Worm (Caenorhabditis elegans): ENCODE results near the gene F55C12.6.

The F55C12.6 gene

ce11 chrII:5844694-5845129 lies 31.2 kb downstream of the F55C12.6 start:
- TF ChIP-seq F22D6.2 (tag; optimal IDR thresholded peaks at IDR 0.05) (peak; percentile 95), cebp-1 (GFP tag; IDR thresholded peaks at IDR 0.05) (peak; percentile 91), cebp-1 (tag; optimal IDR thresholded peaks at IDR 0.05) (peak; percentile 98), chd-7 (tag; optimal IDR thresholded peaks at IDR 0.05) (peak; percentile 100), snpc-4 (GFP tag; optimal IDR thresholded peaks at IDR 0.05) (peak; percentile 100), snpc-4 (tag; optimal IDR thresholded peaks at IDR 0.05) (peak; percentile 100), attf-5 (GFP tag; optimal IDR thresholded peaks at IDR 0.05) (peak; percentile 95), rcor-1 (GFP tag; IDR thresholded peaks at IDR 0.05) (peak; percentile 99), nhr-80 (tag; optimal IDR thresholded peaks at IDR 0.05) (peak; percentile 81), ceh-79 (tag; optimal IDR thresholded peaks at IDR 0.05) (peak; percentile 97), F57C9.4 (tag; optimal IDR thresholded peaks at IDR 0.05) (peak; percentile 96), ccch-3 (GFP tag; optimal IDR thresholded peaks at IDR 0.05) (peak; percentile 31), F23B12.7 (tag; optimal IDR thresholded peaks at IDR 0.05; ENCODE audit: insufficient read depth) (peak; percentile 98), unc-130 (GFP tag; optimal IDR thresholded peaks at IDR 0.05) (peak; percentile 94), ceh-27 (GFP tag; optimal IDR thresholded peaks at IDR 0.05) (peak; percentile 99), dox-1 (GFP tag; IDR thresholded peaks at IDR 0.05) (peak; percentile 99), Y53G8AR.9 (GFP tag; conservative IDR thresholded peaks at IDR 0.05) (peak; percentile 99), K12H6.12 (tag; optimal IDR thresholded peaks at IDR 0.05) (peak; percentile 99), lsy-27 (tag; optimal IDR thresholded peaks at IDR 0.05; ENCODE audit: borderline replicate concordance, insufficient read depth) (peak; percentile 93), nhr-120 (GFP tag; IDR thresholded peaks at IDR 0.05) (peak; percentile 93), F55B11.4 (tag; optimal IDR thresholded peaks at IDR 0.05; ENCODE audit: borderline replicate concordance, insufficient read depth) (no peak), madf-10 (tag; optimal IDR thresholded peaks at IDR 0.05) (peak; percentile 97), lin-40 (tag; optimal IDR thresholded peaks at IDR 0.05) (peak; percentile 99), egrh-3 (GFP tag; IDR thresholded peaks at IDR 0.05) (peak; percentile 84), ama-1 (optimal IDR thresholded peaks at IDR 0.05) (peak; percentile 100), ama-1 (GFP tag; optimal IDR thresholded peaks at IDR 0.05) (peak; percentile 91 to 94), ztf-25 (GFP tag; IDR thresholded peaks at IDR 0.05) (peak; percentile 80), tbp1 (GFP tag; optimal IDR thresholded peaks at IDR 0.05) (peak; percentile 84), hlh-26 (GFP tag; conservative IDR thresholded peaks at IDR 0.05) (no peak), nhr-27 (tag; optimal IDR thresholded peaks at IDR 0.05) (peak; percentile 93), T26A5.8 (tag; optimal IDR thresholded peaks at IDR 0.05) (peak; percentile 81), zim-3 (tag; optimal IDR thresholded peaks at IDR 0.05) (peak; percentile 95), lir-1 (GFP tag; conservative IDR thresholded peaks at IDR 0.05) (peak; percentile 94), sea-2 (GFP tag; IDR thresholded peaks at IDR 0.05) (peak; percentile 93), ztf-22 (GFP tag; optimal IDR thresholded peaks at IDR 0.05) (peak; percentile 98), fkh-3 (tag; optimal IDR thresholded peaks at IDR 0.05) (peak; percentile 86), dpff-1 (tag; optimal IDR thresholded peaks at IDR 0.05) (peak; percentile 81), snpc-3.4 (tag; optimal IDR thresholded peaks at IDR 0.05) (peak; percentile 99), lsl-1 (GFP tag; optimal IDR thresholded peaks at IDR 0.05) (peak; percentile 84), repo-1 (tag; optimal IDR thresholded peaks at IDR 0.05) (peak; percentile 100), mxl-1 (tag; optimal IDR thresholded peaks at IDR 0.05) (peak; percentile 87), Y53F4B.3 (GFP tag; IDR thresholded peaks at IDR 0.05) (peak; percentile 81), ceh-100 (GFP tag; IDR thresholded peaks at IDR 0.05) (peak; percentile 95), bed-1 (GFP tag; IDR thresholded peaks at IDR 0.05) (peak; percentile 77; the same call in 1 of the 2 replicates), lag-1 (GFP tag; IDR thresholded peaks at IDR 0.05) (peak; percentile 94), lin-26 (GFP tag; IDR thresholded peaks at IDR 0.05) (peak; percentile 96), hrde-1 (tag; optimal IDR thresholded peaks at IDR 0.05; ENCODE audit: borderline replicate concordance) (peak; percentile 94), unc-62 (GFP tag; optimal IDR thresholded peaks at IDR 0.05) (peak; percentile 67), ztf-6 (GFP tag; IDR thresholded peaks at IDR 0.05) (peak; percentile 95)

Data from whole organism, young adult.